Worm (Caenorhabditis elegans) whole organism, late embryonic: ENCODE data around the gene nhr-213.

ENCODE experiments used
- C08G9.2 ChIP-seq: sonication (generic microtip); optimal IDR thresholded peaks from 2 replicates; lab custom pipeline; 2016; ENCODE audit warnings: mild to moderate bottlenecking, missing genetic modification characterization, moderate library complexity, missing compliant biosample characterization
- K02D7.2 ChIP-seq: sonication (generic microtip); optimal IDR thresholded peaks from 2 replicates; lab custom pipeline; 2017; ENCODE audit warnings: mild to moderate bottlenecking, missing genetic modification characterization, missing compliant biosample characterization
- T23F11.4 ChIP-seq: fragments of 200-800 bp; sonication (Bioruptor generic); optimal IDR thresholded peaks from 2 replicates; lab custom pipeline; 2018; ENCODE audit warnings: mild to moderate bottlenecking, missing genetic modification characterization, missing compliant biosample characterization
- ceh-18 ChIP-seq: sonication (generic microtip); optimal IDR thresholded peaks from 2 replicates; lab custom pipeline; 2016; ENCODE audit warnings: missing genetic modification characterization, missing compliant biosample characterization
- ceh-22 ChIP-seq: sonication (generic microtip); optimal IDR thresholded peaks from 2 replicates; lab custom pipeline; 2017; ENCODE audit warnings: missing biosample characterization, missing genetic modification characterization
- ceh-9 ChIP-seq: sonication (generic microtip); optimal IDR thresholded peaks from 2 replicates; lab custom pipeline; 2016; ENCODE audit warnings: mild to moderate bottlenecking, missing genetic modification characterization, inconsistent platforms, missing compliant biosample characterization
- dmd-4 ChIP-seq: sonication (generic microtip); optimal IDR thresholded peaks from 2 replicates; lab custom pipeline; 2016; ENCODE audit warnings: borderline replicate concordance, missing genetic modification characterization, missing compliant biosample characterization
- elt-2 ChIP-seq: sonication (generic microtip); optimal IDR thresholded peaks from 2 replicates; lab custom pipeline; 2016; ENCODE audit warnings: missing genetic modification reagents, missing genetic modification characterization, missing compliant biosample characterization
- eyg-1 ChIP-seq: sonication (generic microtip); optimal IDR thresholded peaks from 2 replicates; lab custom pipeline; 2016; ENCODE audit warnings: missing genotype, missing genetic modification characterization, missing compliant biosample characterization
- fax-1 ChIP-seq: sonication (generic microtip); optimal IDR thresholded peaks from 2 replicates; lab custom pipeline; 2016; ENCODE audit warnings: missing genotype, missing genetic modification characterization, missing compliant biosample characterization
- fkh-10 ChIP-seq: fragments of 150-350 bp; optimal IDR thresholded peaks from 2 replicates; lab custom pipeline; 2014; ENCODE audit warnings: missing biosample characterization, missing genetic modification reagents, missing genetic modification characterization
- fkh-6 ChIP-seq: sonication (generic microtip); optimal IDR thresholded peaks from 2 replicates; lab custom pipeline; 2016; ENCODE audit warnings: missing genetic modification characterization, missing compliant biosample characterization
- hlh-13 ChIP-seq: fragments of 200-800 bp; sonication (Bioruptor generic); optimal IDR thresholded peaks from 2 replicates; lab custom pipeline; 2018; ENCODE audit warnings: mild to moderate bottlenecking, missing genetic modification characterization, missing compliant biosample characterization
- hlh-15 ChIP-seq: sonication (generic microtip); optimal IDR thresholded peaks from 2 replicates; lab custom pipeline; 2016; ENCODE audit warnings: missing genetic modification characterization, missing compliant biosample characterization
- hlh-30 ChIP-seq: sonication (generic microtip); optimal IDR thresholded peaks from 2 replicates; lab custom pipeline; 2017; ENCODE audit warnings: antibody characterized with exemption, missing genetic modification characterization, missing compliant biosample characterization; ENCODE audit not compliant: insufficient read depth
- lim-6 ChIP-seq: sonication (generic microtip); optimal IDR thresholded peaks from 2 replicates; lab custom pipeline; 2016; ENCODE audit warnings: missing genetic modification characterization, missing compliant biosample characterization
- madf-2 ChIP-seq: sonication (generic microtip); optimal IDR thresholded peaks from 2 replicates; lab custom pipeline; 2017; ENCODE audit warnings: missing genetic modification characterization, missing compliant biosample characterization
- nfya-1 ChIP-seq: sonication (generic microtip); optimal IDR thresholded peaks from 2 replicates; lab custom pipeline; 2017; ENCODE audit warnings: missing genetic modification characterization, mild to moderate bottlenecking, missing compliant biosample characterization, antibody characterized with exemption, moderate library complexity
- nhr-11 ChIP-seq: fragments of 150-350 bp; optimal IDR thresholded peaks from 2 replicates; lab custom pipeline; 2014; ENCODE audit warnings: missing biosample characterization, missing genetic modification characterization
- nhr-232 ChIP-seq: sonication (generic microtip); optimal IDR thresholded peaks from 2 replicates; lab custom pipeline; 2016; ENCODE audit warnings: missing genetic modification characterization, missing compliant biosample characterization
- npax-4 ChIP-seq: sonication (generic microtip); optimal IDR thresholded peaks from 2 replicates; lab custom pipeline; 2016; ENCODE audit warnings: missing genetic modification characterization, missing compliant biosample characterization
- odd-2 ChIP-seq: sonication (generic microtip); optimal IDR thresholded peaks from 2 replicates; lab custom pipeline; 2017; ENCODE audit warnings: antibody characterized with exemption, mild to moderate bottlenecking, missing genetic modification characterization, missing compliant biosample characterization
- pag-3 ChIP-seq: sonication (generic microtip); optimal IDR thresholded peaks from 2 replicates; lab custom pipeline; 2016; ENCODE audit warnings: missing compliant biosample characterization, missing genetic modification characterization, borderline replicate concordance
- pha-2 ChIP-seq: sonication (generic microtip); optimal IDR thresholded peaks from 2 replicates; lab custom pipeline; 2017; ENCODE audit warnings: mild to moderate bottlenecking, missing genetic modification characterization, missing compliant biosample characterization
- pqm-1 ChIP-seq: sonication (generic microtip); optimal IDR thresholded peaks from 2 replicates; lab custom pipeline; 2016; ENCODE audit warnings: missing genetic modification characterization, missing compliant biosample characterization
- ref-2 ChIP-seq: sonication (generic microtip); optimal IDR thresholded peaks from 2 replicates; lab custom pipeline; 2016; ENCODE audit warnings: missing genetic modification characterization, missing compliant biosample characterization
- sdc-2 ChIP-seq: sonication (generic microtip); optimal IDR thresholded peaks from 2 replicates; lab custom pipeline; 2016; ENCODE audit warnings: missing genotype, missing genetic modification characterization, missing compliant biosample characterization
- sox-4 ChIP-seq: sonication (generic microtip); optimal IDR thresholded peaks from 2 replicates; lab custom pipeline; 2017; ENCODE audit warnings: mild to moderate bottlenecking, missing genetic modification characterization, inconsistent platforms, missing compliant biosample characterization
- syd-9 ChIP-seq: sonication (generic microtip); optimal IDR thresholded peaks from 2 replicates; lab custom pipeline; 2016; ENCODE audit warnings: mild to moderate bottlenecking, missing genetic modification characterization, moderate library complexity, missing compliant biosample characterization
- tbx-2 ChIP-seq: sonication (generic microtip); optimal IDR thresholded peaks from 2 replicates; lab custom pipeline; 2016; ENCODE audit warnings: missing genetic modification characterization, missing compliant biosample characterization
- tbx-7 ChIP-seq: sonication (generic microtip); optimal IDR thresholded peaks from 2 replicates; lab custom pipeline; 2016; ENCODE audit warnings: missing genotype, missing genetic modification characterization, missing compliant biosample characterization
- unc-3 ChIP-seq, 2 experiments: fragments of 200-800 bp in 1 of 2; sonication (Bioruptor generic) in 1 of 2; sonication (generic microtip) in 1 of 2; conservative IDR thresholded peaks in 1 of 2; optimal IDR thresholded peaks in 1 of 2; 2 replicates each; pipeline versions ENCODE4 v1.3.6 to Lab custom; 2016 to 2022; ENCODE audit warnings: missing compliant biosample characterization in 2 of 2, missing genetic modification characterization in 2 of 2, missing genetic modification reagents in 1 of 2
- unc-55 ChIP-seq: sonication (generic microtip); optimal IDR thresholded peaks from 2 replicates; lab custom pipeline; 2017; ENCODE audit warnings: missing biosample characterization, missing genetic modification reagents, missing genetic modification characterization
- unc-86 ChIP-seq: sonication (generic microtip); optimal IDR thresholded peaks from 2 replicates; lab custom pipeline; 2016; ENCODE audit warnings: missing genetic modification characterization, missing compliant biosample characterization
- ztf-16 ChIP-seq: sonication (generic microtip); optimal IDR thresholded peaks from 2 replicates; lab custom pipeline; 2017; ENCODE audit warnings: missing genetic modification characterization, missing compliant biosample characterization

Gene nhr-213

DNA sequence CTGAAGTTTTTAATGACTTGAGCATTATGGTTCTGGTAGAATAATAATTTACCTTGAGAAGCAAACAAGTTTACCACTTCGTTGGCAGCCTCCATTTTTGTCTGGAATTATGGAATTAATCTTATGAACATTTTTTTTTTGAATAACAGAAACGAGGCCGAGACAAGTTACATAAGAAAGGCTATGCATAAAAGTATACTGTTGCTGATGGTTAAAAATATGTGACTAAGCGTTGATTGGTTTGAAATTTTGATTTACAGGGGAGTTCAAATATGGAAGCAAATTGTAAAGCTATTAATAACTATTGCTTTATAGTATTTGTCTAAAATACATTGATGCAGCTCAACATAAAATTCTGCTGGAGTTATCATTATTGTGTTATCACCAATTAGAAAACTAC, 7.8 kb downstream of the nhr-213 start, which contains the start of gene cgt-1:
Gene cgt-1, minus strand, starts transcription at position 101 of the 400 bp plus-strand sequence.
- TF ChIP-seq madf-2 (tag; lab: Kevin White, UChicago) = no peak
- TF ChIP-seq T23F11.4 (GFP tag; lab: Kevin White, UChicago) = no peak
- no peak for TF ChIP-seq dmd-4 (tag; lab: Kevin White, UChicago)
- no peak for TF ChIP-seq sdc-2 (tag; lab: Kevin White, UChicago)
- no peak for TF ChIP-seq unc-3 (GFP tag; conservative IDR thresholded peaks at IDR 0.05; lab: Robert Waterston, UW)
- no peak for TF ChIP-seq unc-3 (tag; optimal IDR thresholded peaks at IDR 0.05; lab: Kevin White, UChicago)
- no peak for TF ChIP-seq ceh-22 (tag; lab: Kevin White, UChicago)
- TF ChIP-seq ref-2 (tag; lab: Kevin White, UChicago) = no peak
- TF ChIP-seq ceh-18 (tag; lab: Kevin White, UChicago) = no peak
- TF ChIP-seq hlh-13 (GFP tag; lab: Kevin White, UChicago) = no peak
- TF ChIP-seq fkh-6 = no peak
- TF ChIP-seq npax-4 (tag; lab: Kevin White, UChicago) = no peak
- no peak for TF ChIP-seq ztf-16
- no peak for TF ChIP-seq hlh-15 (tag; lab: Kevin White, UChicago)
- TF ChIP-seq elt-2 (tag; lab: Kevin White, UChicago) = no peak
- TF ChIP-seq eyg-1 (tag; lab: Kevin White, UChicago) = no peak
- no peak for TF ChIP-seq fkh-10

DNA sequence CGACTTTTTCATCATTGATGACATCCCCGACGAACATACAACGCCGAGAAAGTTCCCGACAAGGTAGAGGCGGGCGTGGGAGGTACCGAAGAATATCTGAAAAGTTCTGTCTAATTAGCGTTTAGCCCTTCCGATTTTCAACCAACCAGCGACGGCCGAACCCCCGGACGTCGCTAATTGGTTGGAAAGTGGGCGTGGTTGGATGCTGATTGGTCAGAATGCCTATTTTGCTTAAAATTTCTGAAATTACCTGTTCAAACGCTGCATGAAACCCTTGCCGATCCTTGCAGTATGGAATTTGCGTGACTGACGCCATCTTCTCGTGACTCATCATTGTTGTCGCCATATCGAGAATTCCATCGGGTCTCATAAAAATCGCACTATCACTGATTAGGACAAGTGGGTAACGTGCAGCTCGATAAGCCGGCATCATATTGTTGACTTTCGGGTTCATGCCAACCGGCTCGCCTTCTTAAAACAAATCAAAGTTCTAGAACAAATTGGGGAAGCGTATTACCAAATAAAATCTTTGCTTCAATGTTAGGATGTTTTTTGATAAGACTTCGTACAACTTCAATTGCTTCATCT, 8.8 kb downstream of the nhr-213 start:
- TF ChIP-seq hlh-30 (tag; lab: Kevin White, UChicago) (no peak), elt-2 (tag; lab: Kevin White, UChicago) (peak; percentile 66), nfya-1 (tag; lab: Kevin White, UChicago) (peak; percentile 34)
- TF ChIP-seq, all 69 proteins: peak for 2

DNA sequence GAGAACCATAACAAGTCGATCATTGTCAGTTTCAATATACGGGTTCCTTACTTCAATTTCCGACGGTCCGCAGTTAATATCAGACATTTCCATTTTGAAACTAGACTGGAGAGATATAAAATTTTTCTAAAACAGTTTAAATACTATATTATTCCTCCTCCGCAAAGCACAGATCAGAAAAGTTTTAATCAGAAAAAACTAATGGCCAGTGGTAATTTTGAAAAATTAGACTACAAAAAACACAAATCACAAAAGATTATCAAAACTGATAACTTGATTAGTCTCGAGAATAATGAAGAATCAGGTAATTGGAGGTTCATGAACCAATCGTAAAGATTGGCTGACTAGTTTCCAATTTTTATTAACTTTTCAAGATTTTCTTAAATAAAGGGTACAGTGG, 10.6 kb downstream of the nhr-213 start, which contains the start of gene T06C12.9:
Gene T06C12.9, minus strand, starts transcription at position 101 of the 400 bp plus-strand sequence.
- TF ChIP-seq hlh-13 (GFP tag; lab: Kevin White, UChicago) (no peak), tbx-7 (tag; lab: Kevin White, UChicago) (no peak), pha-2 (tag; lab: Kevin White, UChicago) (no peak), C08G9.2 (no peak), pag-3 (tag; lab: Kevin White, UChicago) (no peak), lim-6 (tag; lab: Kevin White, UChicago) (no peak), unc-55 (GFP tag; lab: Kevin White, UChicago) (no peak), tbx-2 (no peak), unc-86 (tag; lab: Kevin White, UChicago) (no peak), ceh-9 (tag; lab: Kevin White, UChicago) (no peak), ceh-22 (tag; lab: Kevin White, UChicago) (no peak), odd-2 (tag; lab: Kevin White, UChicago) (no peak), hlh-15 (tag; lab: Kevin White, UChicago) (no peak), nhr-232 (tag; lab: Kevin White, UChicago) (no peak)

DNA sequence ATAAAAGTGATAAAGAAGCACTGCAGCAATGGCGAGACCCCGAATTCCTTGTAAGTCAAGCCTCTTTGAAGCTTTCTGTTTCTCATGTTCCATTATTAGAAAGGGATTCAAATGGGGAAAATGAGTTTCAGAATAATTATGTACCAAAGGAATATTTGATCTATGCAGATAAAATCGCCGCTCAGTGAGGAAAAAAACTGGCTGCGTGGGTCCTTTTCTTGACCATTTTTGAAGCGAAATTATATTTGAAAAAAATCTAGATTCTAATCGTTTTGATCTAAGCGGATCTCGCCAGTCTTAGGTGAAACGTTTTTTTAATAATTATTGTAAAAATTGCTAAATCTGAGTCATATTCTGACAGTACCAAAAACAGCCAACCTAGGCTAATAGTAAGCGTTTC, 11.9 kb downstream of the nhr-213 start, which contains the start of gene oac-42:
Gene oac-42, minus strand, starts transcription at position 101 of the 400 bp plus-strand sequence.
- TF ChIP-seq ceh-22 (tag; lab: Kevin White, UChicago) (no peak), syd-9 (no peak), pqm-1 (tag; lab: Kevin White, UChicago) (no peak), nhr-11 (tag; lab: Kevin White, UChicago) (no peak)

DNA sequence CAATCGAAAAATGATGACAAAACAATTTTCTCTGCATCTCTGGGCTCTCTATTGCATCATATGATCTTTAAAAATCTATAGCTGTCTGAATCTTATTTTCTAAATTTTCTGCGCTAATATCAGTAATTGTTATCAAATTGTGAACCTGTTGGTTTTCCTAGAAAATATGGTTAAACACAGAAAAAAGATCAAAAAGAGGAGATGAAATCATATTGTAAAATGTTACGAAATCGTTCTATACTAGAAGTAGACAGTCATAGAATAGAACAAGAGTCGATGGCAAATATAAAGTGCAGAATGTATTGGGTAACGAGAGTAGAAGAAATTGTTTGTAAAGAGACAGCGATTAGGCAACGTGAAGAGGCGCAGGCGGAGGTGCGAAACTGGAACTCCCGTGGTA, 15.9 kb downstream of the nhr-213 start:
- TF ChIP-seq syd-9 (no peak), sox-4 (tag; lab: Kevin White, UChicago) (no peak), K02D7.2 (tag; lab: Kevin White, UChicago) (no peak), ceh-22 (tag; lab: Kevin White, UChicago) (no peak), ceh-9 (tag; lab: Kevin White, UChicago) (no peak), elt-2 (tag; lab: Kevin White, UChicago) (peak; percentile 32), fax-1 (tag; lab: Kevin White, UChicago) (no peak), tbx-7 (tag; lab: Kevin White, UChicago) (no peak)
